Worm (Caenorhabditis elegans): ENCODE results near the gene srt-45.

DNA sequence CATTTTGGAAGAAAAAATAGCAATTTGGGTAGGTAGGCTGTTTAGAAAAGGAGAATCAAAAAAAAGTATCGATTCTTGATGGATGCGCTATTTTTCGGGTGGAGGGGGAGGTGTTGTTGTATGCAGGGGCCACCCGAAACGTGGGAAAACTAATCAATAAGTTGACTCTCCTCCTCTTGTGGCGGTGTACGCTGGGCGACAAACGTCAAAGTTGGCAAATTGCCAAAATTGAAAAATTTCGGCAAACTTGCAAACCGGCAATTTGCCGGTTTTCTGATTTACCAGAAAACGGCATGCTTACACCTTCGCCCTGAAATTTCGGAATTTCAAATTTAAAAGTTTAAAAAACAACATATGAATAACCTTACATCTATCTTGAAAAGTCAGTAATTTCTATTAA, 42.9 kb upstream of the srt-45 start, which contains the start of gene W04E12.2:
- TF ChIP-seq flt-1 (GFP tag; IDR thresholded peaks at IDR 0.05) (no peak), T22C8.4 (GFP tag; IDR thresholded peaks at IDR 0.05) (peak; percentile 52; the same call in 1 of the 2 replicates)

Data from whole organism, midembryonic.